Worm (Caenorhabditis elegans) whole organism, L3 larva: ENCODE data around the gene sbsp-1.

Source experiments
- R02D3.7 ChIP-seq: fragments of 150-350 bp; optimal IDR thresholded peaks from 2 replicates; lab custom pipeline; 2014; ENCODE audit warnings: missing biosample characterization, missing genetic modification characterization
- ama-1 ChIP-seq: fragments of 150-350 bp; optimal IDR thresholded peaks from 2 replicates; lab custom pipeline; 2018
- egl-5 ChIP-seq: fragments of 150-350 bp; optimal IDR thresholded peaks from 2 replicates; lab custom pipeline; 2017; ENCODE audit warnings: missing biosample characterization, missing genetic modification reagents, missing genetic modification characterization, inconsistent platforms
- eor-1 ChIP-seq, 2 experiments: fragments of 150-350 bp; optimal IDR thresholded peaks; 2 replicates each; lab custom pipeline; 2014 to 2018; ENCODE audit warnings: missing biosample characterization in 2 of 2, missing genetic modification characterization in 2 of 2

- TF ChIP-seq egl-5 (tag; lab: Kevin White, UChicago) (no peak), eor-1 (tag; optimal IDR thresholded peaks at IDR 0.05; lab: Kevin White, UChicago) (no peak), ama-1 (lab: Kevin White, UChicago) (no peak), R02D3.7 (tag; lab: Kevin White, UChicago) (no peak)
These were observed 23.2 kb upstream of the sbsp-1 start for ce11 chrIII:10809568-10809967.
